Fruit fly (Drosophila melanogaster): ENCODE data around the gene PDZ-GEF.
A peak's percentile ranks its signal among the peaks of the same experiment; 100 is the strongest.

The PDZ-GEF gene

DNA sequence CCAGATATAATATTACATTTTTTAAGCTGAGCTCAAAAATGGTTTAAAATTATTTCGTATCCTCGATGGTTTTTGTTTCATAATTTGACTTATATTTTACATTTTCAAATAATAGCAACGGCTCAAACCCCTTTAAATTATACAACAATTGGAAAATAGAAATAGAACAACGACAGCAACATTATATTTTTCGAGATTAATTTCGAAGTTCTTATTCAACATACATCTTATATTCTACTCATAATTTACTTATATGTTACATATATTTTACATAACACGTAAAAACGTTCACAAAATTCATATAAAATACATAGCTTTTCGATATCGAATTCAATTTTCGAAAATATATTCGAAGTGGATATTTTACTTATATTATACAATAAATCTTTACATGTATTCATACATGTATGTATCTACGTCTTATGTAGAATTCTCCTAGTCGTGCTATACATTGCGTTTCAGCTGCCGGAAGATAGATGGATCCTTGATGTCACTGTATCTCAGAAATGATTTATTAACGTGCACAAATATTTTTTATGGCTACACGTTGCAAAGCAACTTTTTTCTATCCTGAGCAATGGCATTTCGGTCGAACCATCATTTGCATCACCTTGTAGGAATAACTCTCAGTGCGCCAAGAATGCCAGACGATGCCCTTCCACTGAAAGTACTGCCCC, 33.3 kb downstream of the PDZ-GEF start:
- TF ChIP-seq CG31388 (GFP tag; optimal IDR thresholded peaks at IDR 0.05) (peak; percentile 2), CG10366 (GFP tag; IDR thresholded peaks at IDR 0.05) (peak; percentile 10; the same call in 1 of the 2 replicates), H15 (GFP tag; IDR thresholded peaks at IDR 0.05) (0 out of 3 replicates have a peak, but pooled peaks have one; percentile 42), Nf-YB (GFP tag; optimal IDR thresholded peaks at IDR 0.05) (peak; percentile 34), CG10267 (tag; optimal IDR thresholded peaks at IDR 0.05) (peak; percentile 58), CG33213 (GFP tag; optimal IDR thresholded peaks at IDR 0.05) (peak; percentile 20), Ssrp (tag; optimal IDR thresholded peaks at IDR 0.05) (peak; percentile 2), pfk (GFP tag; optimal IDR thresholded peaks at IDR 0.05) (peak; percentile 12), MTF-1 (GFP tag; optimal IDR thresholded peaks at IDR 0.05; ENCODE audit: borderline replicate concordance) (peak; percentile 65), HLHmδ (GFP tag; optimal IDR thresholded peaks at IDR 0.05) (peak; percentile 51), CG3281 (GFP tag; optimal IDR thresholded peaks at IDR 0.05) (peak; percentile 45), CG17912 (GFP tag; optimal IDR thresholded peaks at IDR 0.05) (peak; percentile 39), CG7372 (GFP tag; IDR thresholded peaks at IDR 0.05) (no peak), CG4707 (GFP tag; optimal IDR thresholded peaks at IDR 0.05) (peak; percentile 58), Drgx (GFP tag; IDR thresholded peaks at IDR 0.05) (no peak), dysf (GFP tag; IDR thresholded peaks at IDR 0.05) (0 out of 3 replicates have a peak, but pooled peaks have one; percentile 4), chn (GFP tag; optimal IDR thresholded peaks at IDR 0.05) (no peak), CG18262 (tag; optimal IDR thresholded peaks at IDR 0.05) (peak; percentile 58), PHDP (tag; optimal IDR thresholded peaks at IDR 0.05) (peak; percentile 25), Sox100B (GFP tag; optimal IDR thresholded peaks at IDR 0.05) (peak; percentile 28), insv (GFP tag; optimal IDR thresholded peaks at IDR 0.05) (peak in 1 of 2 experiments; percentile 95), CG17802 (tag; optimal IDR thresholded peaks at IDR 0.05) (peak; percentile 60), sna (GFP tag; IDR thresholded peaks at IDR 0.05; ENCODE audit: partially characterized antibody) (no peak), CG2712 (tag; optimal IDR thresholded peaks at IDR 0.05) (peak; percentile 61), Hmx (GFP tag; optimal IDR thresholded peaks at IDR 0.05) (no peak), Vsx1 (GFP tag; optimal IDR thresholded peaks at IDR 0.05) (peak; percentile 13), Bgb (GFP tag; IDR thresholded peaks at IDR 0.05; ENCODE audit: partially characterized antibody) (peak; percentile 70), CG6175 (GFP tag; IDR thresholded peaks at IDR 0.05) (no peak), pita (GFP tag; optimal IDR thresholded peaks at IDR 0.05) (peak; percentile 65), nom (GFP tag; optimal IDR thresholded peaks at IDR 0.05) (no peak), Hsf (GFP tag; optimal IDR thresholded peaks at IDR 0.05) (peak; percentile 46), CG7839 (tag; optimal IDR thresholded peaks at IDR 0.05) (peak; percentile 52), Elba2 (GFP tag; optimal IDR thresholded peaks at IDR 0.05) (no peak), lab (GFP tag; optimal IDR thresholded peaks at IDR 0.05) (peak; percentile 68), HHEX (GFP tag; optimal IDR thresholded peaks at IDR 0.05) (peak; percentile 22), ara (GFP tag; IDR thresholded peaks at IDR 0.05) (peak; percentile 26; the same call in 1 of the 2 replicates), caup (GFP tag; optimal IDR thresholded peaks at IDR 0.05; ENCODE audit: severe bottlenecking) (peak; percentile 56), CG13775 (GFP tag; optimal IDR thresholded peaks at IDR 0.05) (peak; percentile 1), ewg (GFP tag; optimal IDR thresholded peaks at IDR 0.05) (peak; percentile 45), Sox102F (GFP tag; optimal IDR thresholded peaks at IDR 0.05) (peak; percentile 53), Opbp (GFP tag; IDR thresholded peaks at IDR 0.05; ENCODE audit: partially characterized antibody) (peak; percentile 60; the same call in 2 of the 3 replicates), Oli (tag; optimal IDR thresholded peaks at IDR 0.05) (peak; percentile 22), CG5245 (GFP tag; optimal IDR thresholded peaks at IDR 0.05) (peak; percentile 54), CG8290 (GFP tag; optimal IDR thresholded peaks at IDR 0.05) (peak; percentile 9), CG8290 (tag; optimal IDR thresholded peaks at IDR 0.05) (peak in 1 of 2 experiments; percentile 58), CTCF (GFP tag; optimal IDR thresholded peaks at IDR 0.05) (peak; percentile 94), sqz (GFP tag; optimal IDR thresholded peaks at IDR 0.05) (no peak), nau (GFP tag; optimal IDR thresholded peaks at IDR 0.05) (peak; percentile 32)

Measured in whole organism, embryonic.